Fruit fly (Drosophila melanogaster): ENCODE results near the gene CG7011.

- TF ChIP-seq CTCF (optimal IDR thresholded peaks at IDR 0.05) (no peak), CG8478 (optimal IDR thresholded peaks at IDR 0.05) (no peak)
These were observed 24.4 kb upstream of the CG7011 start for dm6 chr3L:15187782-15188181.

All from S2 (cell line).